Fruit fly (Drosophila melanogaster): ENCODE measurements around the gene CG5623.

CG5623 gene

DNA sequence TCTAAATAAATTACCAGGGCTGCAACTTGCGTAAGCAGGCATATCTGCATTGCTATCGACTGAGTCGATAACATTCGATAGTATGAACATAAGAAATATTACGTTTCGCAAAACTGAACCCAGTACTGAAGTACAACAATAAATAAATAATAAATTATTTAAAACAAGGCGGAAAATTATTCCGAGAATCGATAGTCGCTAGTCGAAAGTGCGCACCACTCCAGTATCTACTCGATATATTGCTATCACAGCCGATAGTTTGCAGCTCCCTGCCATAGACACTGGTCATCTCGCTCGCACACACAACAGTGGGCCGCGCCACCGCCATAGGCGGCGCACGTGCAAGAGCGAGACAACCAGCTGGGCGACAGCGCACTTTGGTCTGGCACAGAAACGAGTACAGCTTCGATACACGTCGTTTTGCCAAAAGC, 26.1 kb upstream of the CG5623 start, which contains the start of gene nsl1 (continued):
- TF ChIP-seq CG3407 (GFP tag; optimal IDR thresholded peaks at IDR 0.05), result no peak
- no peak for TF ChIP-seq salm (tag; optimal IDR thresholded peaks at IDR 0.05)
- TF ChIP-seq CG31441 (GFP tag; IDR thresholded peaks at IDR 0.05), result 0 out of 2 replicates have a peak, but pooled peaks have one; percentile 31
- TF ChIP-seq Ptx1 (GFP tag; IDR thresholded peaks at IDR 0.05), result peak; percentile 37; the same call in 1 of the 2 replicates
- peak; percentile 98 for TF ChIP-seq Scr (GFP tag; IDR thresholded peaks at IDR 0.05; ENCODE audit: partially characterized antibody)
- peak; percentile 76 for TF ChIP-seq CG17829 (tag; optimal IDR thresholded peaks at IDR 0.05)
- no peak for TF ChIP-seq Trl (optimal IDR thresholded peaks at IDR 0.05)
- TF ChIP-seq Trl (GFP tag; optimal IDR thresholded peaks at IDR 0.05), result no peak
- peak; percentile 54 for TF ChIP-seq CG12391 (tag; optimal IDR thresholded peaks at IDR 0.05)
- TF ChIP-seq NC2α (GFP tag; optimal IDR thresholded peaks at IDR 0.05), result no peak
- no peak for TF ChIP-seq CG6854 (GFP tag; optimal IDR thresholded peaks at IDR 0.05)
- peak; percentile 35 for TF ChIP-seq CG8290 (GFP tag; optimal IDR thresholded peaks at IDR 0.05)
- TF ChIP-seq CG8290 (tag; optimal IDR thresholded peaks at IDR 0.05), result peak; percentile 30 to 68
- no peak for TF ChIP-seq Ets65A (GFP tag)
- TF ChIP-seq Six4 (GFP tag; optimal IDR thresholded peaks at IDR 0.05), result peak; percentile 9
- peak; percentile 93 for TF ChIP-seq hbn (GFP tag; IDR thresholded peaks at IDR 0.05; ENCODE audit: partially characterized antibody)
- TF ChIP-seq CG15479 (GFP tag; optimal IDR thresholded peaks at IDR 0.05), result no peak
- TF ChIP-seq Usf (GFP tag; optimal IDR thresholded peaks at IDR 0.05), result no peak
- no peak for TF ChIP-seq B-H2 (GFP tag; optimal IDR thresholded peaks at IDR 0.05)
- peak; percentile 8 for TF ChIP-seq CG34376 (GFP tag; optimal IDR thresholded peaks at IDR 0.05)
- TF ChIP-seq amos (GFP tag; IDR thresholded peaks at IDR 0.05; ENCODE audit: partially characterized antibody), result peak; percentile 97
- TF ChIP-seq chinmo (GFP tag; IDR thresholded peaks at IDR 0.05; ENCODE audit: partially characterized antibody), result peak; percentile 88; the same call in 3 of the 4 replicates
- TF ChIP-seq H2.0 (GFP tag; IDR thresholded peaks at IDR 0.05), result no peak
- no peak for TF ChIP-seq her (GFP tag; optimal IDR thresholded peaks at IDR 0.05)
- peak; percentile 20 for TF ChIP-seq ems (GFP tag; optimal IDR thresholded peaks at IDR 0.05)
- TF ChIP-seq HHEX (GFP tag; optimal IDR thresholded peaks at IDR 0.05), result no peak
- no peak for TF ChIP-seq Eip74EF (GFP tag; optimal IDR thresholded peaks at IDR 0.05)
- TF ChIP-seq en (GFP tag; optimal IDR thresholded peaks at IDR 0.05), result no peak
- TF ChIP-seq CG4360 (GFP tag; IDR thresholded peaks at IDR 0.05), result no peak
- peak; percentile 94 for TF ChIP-seq CG7963 (GFP tag; IDR thresholded peaks at IDR 0.05; ENCODE audit: partially characterized antibody)
- TF ChIP-seq CG3995 (GFP tag; optimal IDR thresholded peaks at IDR 0.05), result peak; percentile 65
- TF ChIP-seq CG11456 (GFP tag; IDR thresholded peaks at IDR 0.05), result peak; percentile 32; the same call in 1 of the 3 replicates
- no peak for TF ChIP-seq CG17612 (GFP tag; IDR thresholded peaks at IDR 0.05)
- peak; percentile 41 for TF ChIP-seq Max (GFP tag; optimal IDR thresholded peaks at IDR 0.05)
- no peak for TF ChIP-seq CG5245 (GFP tag; optimal IDR thresholded peaks at IDR 0.05)
- TF ChIP-seq fru (optimal IDR thresholded peaks at IDR 0.05), result no peak
- peak; percentile 41; the same call in 1 of the 2 replicates for TF ChIP-seq CG32767 (GFP tag; IDR thresholded peaks at IDR 0.05)
- peak; percentile 53; the same call in 1 of the 3 replicates for TF ChIP-seq ci (GFP tag; IDR thresholded peaks at IDR 0.05)
- TF ChIP-seq Rx (GFP tag; IDR thresholded peaks at IDR 0.05), result no peak
- TF ChIP-seq Dek (tag; optimal IDR thresholded peaks at IDR 0.05), result no peak
- peak; percentile 40 for TF ChIP-seq CG13624 (GFP tag; optimal IDR thresholded peaks at IDR 0.05)
- TF ChIP-seq CG7357 (GFP tag; IDR thresholded peaks at IDR 0.05), result no peak
- TF ChIP-seq sug (tag; optimal IDR thresholded peaks at IDR 0.05), result peak; percentile 61
- TF ChIP-seq GATAe (GFP tag; conservative IDR thresholded peaks at IDR 0.05), result no peak; the same call in 1 of the 2 replicates
- no peak for TF ChIP-seq CG12219 (GFP tag; optimal IDR thresholded peaks at IDR 0.05)
- no peak for TF ChIP-seq CG15073 (GFP tag; optimal IDR thresholded peaks at IDR 0.05)
- no peak for TF ChIP-seq Jarid2 (GFP tag; optimal IDR thresholded peaks at IDR 0.05)
- TF ChIP-seq Nf-YB (GFP tag; optimal IDR thresholded peaks at IDR 0.05), result peak; percentile 28
- TF ChIP-seq nom (GFP tag; optimal IDR thresholded peaks at IDR 0.05), result peak; percentile 88
- TF ChIP-seq CG34224 (GFP tag; IDR thresholded peaks at IDR 0.05; ENCODE audit: partially characterized antibody), result peak; percentile 98
- peak; percentile 64 for TF ChIP-seq CG9437 (GFP tag; optimal IDR thresholded peaks at IDR 0.05)
- TF ChIP-seq CG8478 (optimal IDR thresholded peaks at IDR 0.05), result peak; percentile 89

Data from whole organism, embryonic.